Worm (Caenorhabditis elegans) whole organism, late embryonic: ENCODE measurements around the gene nlp-57.

ENCODE experiments used
- K02D7.2 ChIP-seq: sonication (generic microtip); optimal IDR thresholded peaks from 2 replicates; lab custom pipeline; 2017; ENCODE audit warnings: mild to moderate bottlenecking, missing genetic modification characterization, missing compliant biosample characterization
- Y22D7AL.16 ChIP-seq: sonication (generic microtip); optimal IDR thresholded peaks from 2 replicates; lab custom pipeline; 2016; ENCODE audit warnings: missing genetic modification characterization, missing compliant biosample characterization
- ceh-14 ChIP-seq: sonication (generic microtip); optimal IDR thresholded peaks from 2 replicates; lab custom pipeline; 2016; ENCODE audit warnings: missing genotype, missing genetic modification characterization, missing compliant biosample characterization
- ceh-31 ChIP-seq: sonication (generic microtip); optimal IDR thresholded peaks from 2 replicates; lab custom pipeline; 2016; ENCODE audit warnings: missing genetic modification characterization, missing compliant biosample characterization
- ceh-48 ChIP-seq: sonication (generic microtip); optimal IDR thresholded peaks from 2 replicates; lab custom pipeline; 2016; ENCODE audit warnings: missing genetic modification characterization, inconsistent platforms, missing compliant biosample characterization
- che-1 ChIP-seq: sonication (generic microtip); optimal IDR thresholded peaks from 2 replicates; lab custom pipeline; 2016; ENCODE audit warnings: mild to moderate bottlenecking, missing genetic modification characterization, missing compliant biosample characterization
- fax-1 ChIP-seq: sonication (generic microtip); optimal IDR thresholded peaks from 2 replicates; lab custom pipeline; 2016; ENCODE audit warnings: missing genotype, missing genetic modification characterization, missing compliant biosample characterization
- gmeb-2 ChIP-seq: sonication (generic microtip); optimal IDR thresholded peaks from 2 replicates; lab custom pipeline; 2016; ENCODE audit warnings: missing genetic modification characterization, inconsistent platforms, missing compliant biosample characterization
- hlh-13 ChIP-seq: fragments of 200-800 bp; sonication (Bioruptor generic); optimal IDR thresholded peaks from 2 replicates; lab custom pipeline; 2018; ENCODE audit warnings: mild to moderate bottlenecking, missing genetic modification characterization, missing compliant biosample characterization
- hlh-15 ChIP-seq: sonication (generic microtip); optimal IDR thresholded peaks from 2 replicates; lab custom pipeline; 2016; ENCODE audit warnings: missing genetic modification characterization, missing compliant biosample characterization
- hlh-6 ChIP-seq: sonication (generic microtip); optimal IDR thresholded peaks from 2 replicates; lab custom pipeline; 2016; ENCODE audit warnings: missing genotype, missing genetic modification characterization, missing compliant biosample characterization
- hlh-8 ChIP-seq: sonication (generic microtip); optimal IDR thresholded peaks from 2 replicates; lab custom pipeline; 2016; ENCODE audit warnings: missing genotype, missing genetic modification characterization, missing compliant biosample characterization
- lin-11 ChIP-seq: fragments of 200-800 bp; sonication (Bioruptor generic); optimal IDR thresholded peaks from 2 replicates; lab custom pipeline; 2018; ENCODE audit warnings: mild to moderate bottlenecking, missing genetic modification characterization, missing compliant biosample characterization
- npax-4 ChIP-seq: sonication (generic microtip); optimal IDR thresholded peaks from 2 replicates; lab custom pipeline; 2016; ENCODE audit warnings: missing genetic modification characterization, missing compliant biosample characterization
- pha-2 ChIP-seq: sonication (generic microtip); optimal IDR thresholded peaks from 2 replicates; lab custom pipeline; 2017; ENCODE audit warnings: mild to moderate bottlenecking, missing genetic modification characterization, missing compliant biosample characterization
- pha-4 ChIP-seq: fragments of 150-350 bp; optimal IDR thresholded peaks from 2 replicates; lab custom pipeline; 2018; ENCODE audit warnings: missing biosample characterization, missing genetic modification reagents, missing genetic modification characterization
- ref-2 ChIP-seq: sonication (generic microtip); optimal IDR thresholded peaks from 2 replicates; lab custom pipeline; 2016; ENCODE audit warnings: missing genetic modification characterization, missing compliant biosample characterization
- sox-2 ChIP-seq: fragments of 200-800 bp; sonication (Bioruptor generic); IDR thresholded peaks from 2 replicates; pipeline ENCODE4 v1.3.6; 2022; ENCODE audit warnings: missing genetic modification reagents, missing genetic modification characterization, missing compliant biosample characterization
- tbx-2 ChIP-seq: sonication (generic microtip); optimal IDR thresholded peaks from 2 replicates; lab custom pipeline; 2016; ENCODE audit warnings: missing genetic modification characterization, missing compliant biosample characterization
- unc-42 ChIP-seq: sonication (generic microtip); optimal IDR thresholded peaks from 2 replicates; lab custom pipeline; 2016; ENCODE audit warnings: missing genotype, missing genetic modification characterization, missing compliant biosample characterization
- unc-55 ChIP-seq: sonication (generic microtip); optimal IDR thresholded peaks from 2 replicates; lab custom pipeline; 2017; ENCODE audit warnings: missing biosample characterization, missing genetic modification reagents, missing genetic modification characterization
- unc-86 ChIP-seq: sonication (generic microtip); optimal IDR thresholded peaks from 2 replicates; lab custom pipeline; 2016; ENCODE audit warnings: missing genetic modification characterization, missing compliant biosample characterization

Gene nlp-57

DNA sequence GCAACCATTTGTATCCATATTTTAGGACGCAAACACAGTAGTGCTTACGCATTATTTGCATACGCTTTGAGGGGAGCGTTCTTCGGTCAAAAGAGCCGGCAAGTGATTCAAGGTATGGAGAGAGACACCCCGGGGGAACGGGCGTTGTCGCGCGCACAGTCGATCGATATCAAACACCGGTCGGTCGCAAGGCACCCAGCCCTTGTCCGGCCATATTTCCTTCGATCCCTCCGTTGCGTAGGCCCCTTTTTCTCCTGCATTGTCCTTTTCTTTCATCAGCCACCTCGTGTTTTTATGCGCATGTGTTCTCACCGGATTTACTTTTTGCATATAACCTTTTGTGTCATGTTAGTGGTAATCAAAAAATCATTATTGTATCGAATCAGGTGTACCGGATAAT is 49.1 kb downstream of the nlp-57 start:
- TF ChIP-seq ref-2 (tag; lab: Kevin White, UChicago), result peak; percentile 10
- no peak for TF ChIP-seq pha-4 (tag; lab: Kevin White, UChicago)
- peak; percentile 38 for TF ChIP-seq ceh-48
- TF ChIP-seq ceh-31 (tag; lab: Kevin White, UChicago), result no peak
- TF ChIP-seq, all 69 proteins: peak for 2

DNA sequence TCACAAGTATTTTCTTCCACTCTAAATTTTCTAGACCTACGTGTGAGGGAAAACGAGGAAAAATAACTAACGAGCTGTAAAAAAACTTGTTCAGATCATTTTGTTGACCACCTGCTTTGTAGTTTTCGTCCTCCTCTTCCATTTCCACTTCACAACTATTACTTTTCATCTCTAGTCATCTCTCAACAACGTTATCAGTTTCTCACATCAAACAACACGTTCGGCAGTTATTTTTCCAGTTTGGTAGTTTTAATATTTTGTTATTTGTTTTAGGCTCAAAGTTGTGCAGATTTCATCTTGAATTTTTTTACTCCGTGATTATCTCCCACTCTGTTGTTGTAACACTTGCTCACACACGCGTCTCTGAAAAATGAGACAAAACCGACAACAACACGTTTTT is 50.2 kb downstream of the nlp-57 start:
- no peak for TF ChIP-seq gmeb-2
- no peak for TF ChIP-seq sox-2 (GFP tag; lab: Robert Waterston, UW)
- no peak for TF ChIP-seq pha-2
- TF ChIP-seq che-1 (tag; lab: Kevin White, UChicago), result no peak
- TF ChIP-seq ceh-14 (tag; lab: Kevin White, UChicago), result no peak
- no peak for TF ChIP-seq hlh-13 (GFP tag; lab: Kevin White, UChicago)
- TF ChIP-seq hlh-8, result no peak
- TF ChIP-seq fax-1 (tag; lab: Kevin White, UChicago), result no peak
- TF ChIP-seq K02D7.2 (tag; lab: Kevin White, UChicago), result no peak
- no peak for TF ChIP-seq Y22D7AL.16
- no peak for TF ChIP-seq hlh-6
- TF ChIP-seq lin-11 (tag; lab: Kevin White, UChicago), result no peak
- no peak for TF ChIP-seq npax-4

ce11 chrX:11367640-11368039 is 50.8 kb downstream of the nlp-57 start:
- TF ChIP-seq ref-2 (tag; lab: Kevin White, UChicago), result peak; percentile 26
- no peak for TF ChIP-seq Y22D7AL.16
- TF ChIP-seq unc-86 (tag; lab: Kevin White, UChicago), result no peak
- peak; percentile 2 for TF ChIP-seq unc-55 (GFP tag; lab: Kevin White, UChicago)
- no peak for TF ChIP-seq sox-2 (GFP tag; lab: Robert Waterston, UW)
- peak; percentile 67 for TF ChIP-seq ceh-31 (tag; lab: Kevin White, UChicago)
- TF ChIP-seq ceh-14 (tag; lab: Kevin White, UChicago), result no peak
- TF ChIP-seq hlh-15 (tag; lab: Kevin White, UChicago), result no peak
- TF ChIP-seq tbx-2 (tag; lab: Kevin White, UChicago), result peak; percentile 25
- TF ChIP-seq unc-42 (tag; lab: Kevin White, UChicago), result peak; percentile 78
